Worm (Caenorhabditis elegans): ENCODE data around the gene T16H12.9.

DNA sequence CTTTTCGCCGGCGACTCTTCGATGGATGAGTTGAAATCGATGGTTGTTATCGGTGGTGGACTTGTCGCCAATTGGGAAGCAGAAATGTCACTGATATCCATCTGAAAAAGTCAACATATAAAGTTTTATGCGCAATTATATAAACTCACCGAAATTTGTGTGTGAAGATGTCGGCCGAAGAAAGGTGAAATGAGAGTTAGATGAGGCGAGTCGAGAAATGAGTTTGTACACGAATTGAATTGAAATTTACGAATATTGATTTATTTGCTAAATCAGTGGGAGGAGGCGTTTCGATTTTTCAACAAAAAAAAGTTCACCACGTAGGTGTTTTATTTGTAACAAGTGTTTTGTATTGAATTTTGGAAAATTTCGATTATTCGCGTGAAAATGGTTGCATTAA, 7.7 kb upstream of the T16H12.9 start, which contains the start of gene kel-10:
- TF ChIP-seq nhr-11 (tag; optimal IDR thresholded peaks at IDR 0.05) (no peak), jun-1 (tag; optimal IDR thresholded peaks at IDR 0.05) (no peak)
